Worm (Caenorhabditis elegans) whole organism, L4 larva: ENCODE measurements around the gene sec-24.1.

Experiments
- D1046.2 ChIP-seq: fragments of 200-800 bp; sonication (Bioruptor generic); IDR thresholded peaks from 2 replicates; pipeline ENCODE4 v1.3.6; 2022; ENCODE audit warnings: missing genetic modification characterization, missing compliant biosample characterization
- F10B5.3 ChIP-seq: sonication (generic microtip); optimal IDR thresholded peaks from 2 replicates; lab custom pipeline; 2016; ENCODE audit warnings: mild to moderate bottlenecking, missing genetic modification characterization, missing compliant biosample characterization
- T20F7.1 ChIP-seq: fragments of 200-800 bp; sonication (Bioruptor generic); optimal IDR thresholded peaks from 2 replicates; lab custom pipeline; 2018; ENCODE audit warnings: mild to moderate bottlenecking, missing genetic modification characterization, missing compliant biosample characterization
- T26A8.4 ChIP-seq: fragments of 200-800 bp; sonication (Bioruptor generic); IDR thresholded peaks from 2 replicates; pipeline ENCODE4 v1.3.6; 2022; ENCODE audit warnings: missing genetic modification characterization, missing compliant biosample characterization
- Y5F2A.4 ChIP-seq: fragments of 200-800 bp; sonication (Bioruptor generic); optimal IDR thresholded peaks from 2 replicates; lab custom pipeline; 2018; ENCODE audit warnings: mild to moderate bottlenecking, missing genetic modification characterization, missing compliant biosample characterization
- aha-1 ChIP-seq: fragments of 150-350 bp; peaks from one replicate; lab custom pipeline; 2014; ENCODE audit warnings: missing biosample characterization, missing genetic modification characterization
- aly-2 ChIP-seq: sonication (generic microtip); optimal IDR thresholded peaks from 2 replicates; lab custom pipeline; 2018; ENCODE audit warnings: missing biosample characterization, missing genetic modification characterization
- ama-1 ChIP-seq: fragments of 150-350 bp; optimal IDR thresholded peaks from 2 replicates; lab custom pipeline; 2014; ENCODE audit warnings: inconsistent platforms, mixed read lengths
- ceh-20 ChIP-seq: fragments of 200-800 bp; sonication (Bioruptor generic); IDR thresholded peaks from 2 replicates; pipeline ENCODE4 v1.3.6; 2022; ENCODE audit warnings: missing genetic modification reagents, missing genetic modification characterization, missing compliant biosample characterization
- ceh-82 ChIP-seq: sonication (generic microtip); optimal IDR thresholded peaks from 2 replicates; lab custom pipeline; 2017; ENCODE audit warnings: missing biosample characterization, missing genetic modification characterization
- ces-1 ChIP-seq: fragments of 150-350 bp; sonication (generic microtip); optimal IDR thresholded peaks from 4 replicates; lab custom pipeline; 2014; ENCODE audit warnings: missing biosample characterization, missing genetic modification reagents, missing genetic modification characterization
- cey-2 ChIP-seq: sonication (generic microtip); optimal IDR thresholded peaks from 3 replicates; lab custom pipeline; 2017; ENCODE audit warnings: missing genetic modification characterization, mild to moderate bottlenecking, missing compliant biosample characterization, antibody characterized with exemption, borderline replicate concordance; ENCODE audit not compliant: insufficient read depth
- ctbp-1 ChIP-seq: fragments of 200-800 bp; sonication (Bioruptor generic); IDR thresholded peaks from 2 replicates; pipeline ENCODE4 v1.3.6; 2022; ENCODE audit warnings: missing genetic modification reagents, missing genetic modification characterization, missing compliant biosample characterization
- daf-8 ChIP-seq: fragments of 200-800 bp; sonication (Bioruptor generic); IDR thresholded peaks from 2 replicates; pipeline ENCODE4 v1.3.6; 2022; ENCODE audit warnings: missing genetic modification characterization, missing compliant biosample characterization
- dmd-6 ChIP-seq: fragments of 200-800 bp; sonication (Bioruptor generic); IDR thresholded peaks from 2 replicates; pipeline ENCODE4 v1.3.6; 2022; ENCODE audit warnings: missing genetic modification reagents, missing genetic modification characterization, missing compliant biosample characterization
- dmd-8 ChIP-seq: fragments of 200-800 bp; sonication (Bioruptor generic); IDR thresholded peaks from 2 replicates; pipeline ENCODE4 v1.3.6; 2022; ENCODE audit warnings: missing genetic modification characterization, missing compliant biosample characterization
- dmd-9 ChIP-seq: fragments of 200-800 bp; sonication (Bioruptor generic); IDR thresholded peaks from 2 replicates; pipeline ENCODE4 v1.3.6; 2022; ENCODE audit warnings: missing genetic modification reagents, missing genetic modification characterization, missing compliant biosample characterization
- duxl-1 ChIP-seq: sonication (generic microtip); optimal IDR thresholded peaks from 2 replicates; lab custom pipeline; 2016; ENCODE audit warnings: mild to moderate bottlenecking, missing genetic modification characterization, moderate library complexity, missing compliant biosample characterization; ENCODE audit not compliant: poor library complexity
- dve-1 ChIP-seq: sonication (generic microtip); optimal IDR thresholded peaks from 2 replicates; lab custom pipeline; 2017; ENCODE audit warnings: antibody characterized with exemption, mild to moderate bottlenecking, missing genetic modification characterization, missing compliant biosample characterization; ENCODE audit not compliant: insufficient read depth
- egl-43 ChIP-seq: fragments of 200-800 bp; sonication (Bioruptor generic); IDR thresholded peaks from 2 replicates; pipeline ENCODE4 v1.3.6; 2022; ENCODE audit warnings: missing genetic modification reagents, missing genetic modification characterization, missing compliant biosample characterization
- fos-1 ChIP-seq: fragments of 150-350 bp; optimal IDR thresholded peaks from 2 replicates; lab custom pipeline; 2014; ENCODE audit warnings: missing biosample characterization, missing genetic modification characterization
- gei-8 ChIP-seq: fragments of 200-800 bp; sonication (Bioruptor generic); optimal IDR thresholded peaks from 2 replicates; lab custom pipeline; 2018; ENCODE audit warnings: mild to moderate bottlenecking, missing genetic modification characterization, missing compliant biosample characterization
- hlh-30 ChIP-seq: sonication (generic microtip); optimal IDR thresholded peaks from 2 replicates; lab custom pipeline; 2017; ENCODE audit warnings: antibody characterized with exemption, mild to moderate bottlenecking, missing genetic modification characterization, missing compliant biosample characterization; ENCODE audit not compliant: insufficient read depth
- jun-1 ChIP-seq: fragments of 150-350 bp; optimal IDR thresholded peaks from 2 replicates; lab custom pipeline; 2014; ENCODE audit warnings: missing biosample characterization, missing genetic modification reagents, missing genetic modification characterization
- lim-7 ChIP-seq: fragments of 200-800 bp; sonication (Bioruptor generic); IDR thresholded peaks from 2 replicates; pipeline ENCODE4 v1.3.6; 2022; ENCODE audit warnings: missing genetic modification characterization, missing compliant biosample characterization
- lin-38 ChIP-seq: fragments of 200-800 bp; sonication (Bioruptor generic); IDR thresholded peaks from 2 replicates; pipeline ENCODE4 v1.3.6; 2022; ENCODE audit warnings: missing genetic modification reagents, missing genetic modification characterization, missing compliant biosample characterization
- lir-3 ChIP-seq: sonication (generic microtip); optimal IDR thresholded peaks from 2 replicates; lab custom pipeline; 2016; ENCODE audit warnings: mild to moderate bottlenecking, missing genetic modification characterization, missing compliant biosample characterization
- lsy-2 ChIP-seq, 2 experiments: fragments of 150-350 bp in 1 of 2; sonication (generic microtip) in 1 of 2; optimal IDR thresholded peaks; 2 replicates each; lab custom pipeline; 2014 to 2017; ENCODE audit warnings: missing biosample characterization in 2 of 2, missing genetic modification characterization in 2 of 2
- mdl-1 ChIP-seq, 2 experiments: fragments of 150-350 bp in 1 of 2; sonication (generic microtip) in 1 of 2; optimal IDR thresholded peaks; 2 replicates each; lab custom pipeline; 2014 to 2017; ENCODE audit warnings: missing biosample characterization in 2 of 2, missing genetic modification characterization in 2 of 2
- mep-1 ChIP-seq: fragments of 150-350 bp; sonication (generic microtip); optimal IDR thresholded peaks from 3 replicates; lab custom pipeline; 2014; ENCODE audit warnings: missing biosample characterization, missing genetic modification characterization
- nhr-102 ChIP-seq: sonication (generic microtip); optimal IDR thresholded peaks from 2 replicates; lab custom pipeline; 2016; ENCODE audit warnings: mild to moderate bottlenecking, missing genetic modification characterization, moderate library complexity, missing compliant biosample characterization
- nhr-11 ChIP-seq: fragments of 150-350 bp; optimal IDR thresholded peaks from 2 replicates; lab custom pipeline; 2014; ENCODE audit warnings: missing biosample characterization, missing genetic modification characterization
- nhr-111 ChIP-seq: fragments of 200-800 bp; sonication (Bioruptor generic); optimal IDR thresholded peaks from 2 replicates; lab custom pipeline; 2018; ENCODE audit warnings: mild to moderate bottlenecking, missing genetic modification characterization, missing compliant biosample characterization
- nhr-237 ChIP-seq: sonication (generic microtip); optimal IDR thresholded peaks from 2 replicates; lab custom pipeline; 2017; ENCODE audit warnings: missing biosample characterization, missing genetic modification characterization
- nhr-48 ChIP-seq: sonication (generic microtip); optimal IDR thresholded peaks from 2 replicates; lab custom pipeline; 2016; ENCODE audit warnings: mild to moderate bottlenecking, missing genetic modification characterization, missing compliant biosample characterization
- nhr-6 ChIP-seq: fragments of 150-350 bp; optimal IDR thresholded peaks from 2 replicates; lab custom pipeline; 2014; ENCODE audit warnings: missing biosample characterization, missing genetic modification characterization
- skn-1 ChIP-seq: fragments of 150-350 bp; optimal IDR thresholded peaks from 2 replicates; lab custom pipeline; 2014; ENCODE audit warnings: missing biosample characterization, missing genetic modification characterization
- snpc-4 ChIP-seq: fragments of 150-350 bp; optimal IDR thresholded peaks from 2 replicates; lab custom pipeline; 2014; ENCODE audit warnings: missing biosample characterization, missing genetic modification characterization
- tra-1 ChIP-seq: fragments of 200-800 bp; sonication (Bioruptor generic); IDR thresholded peaks from 2 replicates; pipeline ENCODE4 v1.3.6; 2022; ENCODE audit warnings: missing genetic modification reagents, missing genetic modification characterization, missing compliant biosample characterization
- unc-62 ChIP-seq, 3 experiments: fragments of 150-350 bp in 1 of 3; sonication (generic microtip); optimal IDR thresholded peaks in 2 of 3; peaks in 1 of 3; 1 replicate in 1 of 3; 2 replicates in 2 of 3; lab custom pipeline; 2014 to 2017; ENCODE audit warnings: missing biosample characterization in 3 of 3, missing genetic modification characterization in 3 of 3, missing genetic modification reagents in 3 of 3, missing genotype in 1 of 3
- ztf-11 ChIP-seq: fragments of 150-350 bp; optimal IDR thresholded peaks from 2 replicates; lab custom pipeline; 2014; ENCODE audit warnings: missing biosample characterization, missing genetic modification characterization
- ztf-7 ChIP-seq: fragments of 150-350 bp; optimal IDR thresholded peaks from 2 replicates; lab custom pipeline; 2014; ENCODE audit warnings: missing biosample characterization, missing genetic modification characterization

The sec-24.1 gene

ce11 chrIV:11549694-11550093 is 16.3 kb downstream of the sec-24.1 start (continued):
- TF ChIP-seq tra-1 (GFP tag; lab: Robert Waterston, UW) (peak; percentile 77; the same call in 1 of the 2 replicates), snpc-4 (tag; lab: Kevin White, UChicago) (no peak), skn-1 (no peak), lin-38 (GFP tag; lab: Robert Waterston, UW) (no peak), nhr-6 (peak; percentile 73), ceh-82 (tag; lab: Kevin White, UChicago) (no peak), ztf-7 (tag; lab: Kevin White, UChicago) (peak; percentile 39), lsy-2 (tag; optimal IDR thresholded peaks at IDR 0.05; lab: Kevin White, UChicago) (no peak), mdl-1 (tag; optimal IDR thresholded peaks at IDR 0.05; lab: Kevin White, UChicago) (peak in 1 of 2 experiments; percentile 53), T20F7.1 (GFP tag; lab: Kevin White, UChicago) (peak; percentile 74), nhr-111 (GFP tag; lab: Kevin White, UChicago) (peak; percentile 75), daf-8 (GFP tag; lab: Robert Waterston, UW) (no peak), nhr-237 (no peak), Y5F2A.4 (GFP tag; lab: Kevin White, UChicago) (peak; percentile 59), dmd-9 (GFP tag; lab: Robert Waterston, UW) (no peak)

ce11 chrIV:11548671-11549070 is 17.3 kb downstream of the sec-24.1 start, which contains the start of gene M04B2.7:
Gene M04B2.7, minus strand, starts transcription at chrIV:11548771.
- TF ChIP-seq D1046.2 (GFP tag; lab: Robert Waterston, UW) = no peak
- TF ChIP-seq unc-62 (GFP tag; optimal IDR thresholded peaks at IDR 0.05 in 1 of 2; lab: Kevin White, UChicago) = peak in 1 of 2 experiments; percentile 53
- TF ChIP-seq unc-62 (tag; optimal IDR thresholded peaks at IDR 0.05; lab: Kevin White, UChicago) = no peak

- TF ChIP-seq ctbp-1 (GFP tag; lab: Robert Waterston, UW) (no peak), aly-2 (tag; lab: Kevin White, UChicago) (peak; percentile 52), aha-1 (tag; lab: Kevin White, UChicago) (peak; percentile 47), nhr-237 (no peak), mep-1 (tag; lab: Kevin White, UChicago) (peak; percentile 67), ama-1 (lab: Kevin White, UChicago) (peak; percentile 56)
These were observed 38.2 kb downstream of the sec-24.1 start, which contains the start of gene M04B2.2 for ce11 chrIV:11527752-11528151. Gene M04B2.2, plus strand, starts transcription at chrIV:11528052.

ce11 chrIV:11526189-11526588 is 39.8 kb downstream of the sec-24.1 start:
- TF ChIP-seq egl-43 (GFP tag; lab: Robert Waterston, UW) (0 out of 2 replicates have a peak, but pooled peaks have one; percentile 2), gei-8 (GFP tag; lab: Kevin White, UChicago) (no peak)

ce11 chrIV:11524241-11524692 is 41.7 kb downstream of the sec-24.1 start, which contains the start of gene mep-1:
Gene mep-1, plus strand, starts transcription at chrIV:11524642.
- TF ChIP-seq nhr-48 (no peak), cey-2 (tag; lab: Kevin White, UChicago) (no peak), ceh-82 (tag; lab: Kevin White, UChicago) (no peak), nhr-102 (tag; lab: Kevin White, UChicago) (no peak), fos-1 (tag; lab: Kevin White, UChicago) (no peak), ces-1 (GFP tag; lab: Kevin White, UChicago) (no peak), T26A8.4 (GFP tag; lab: Robert Waterston, UW) (peak; percentile 57), dve-1 (tag; lab: Kevin White, UChicago) (peak; percentile 6), ztf-11 (tag; lab: Kevin White, UChicago) (no peak), hlh-30 (tag; lab: Kevin White, UChicago) (peak; percentile 6), dmd-6 (peak; percentile 19), nhr-11 (peak; percentile 73), jun-1 (tag; lab: Kevin White, UChicago) (no peak), duxl-1 (peak; percentile 33), lir-3 (tag; lab: Kevin White, UChicago) (peak; percentile 71), daf-8 (GFP tag; lab: Robert Waterston, UW) (no peak), lsy-2 (tag; optimal IDR thresholded peaks at IDR 0.05; lab: Kevin White, UChicago) (peak; percentile 3 to 76), lin-38 (GFP tag; lab: Robert Waterston, UW) (peak; percentile 66), ceh-20 (GFP tag; lab: Robert Waterston, UW) (no peak), T20F7.1 (GFP tag; lab: Kevin White, UChicago) (peak; percentile 62), ama-1 (lab: Kevin White, UChicago) (peak; percentile 71), dmd-8 (GFP tag; lab: Robert Waterston, UW) (no peak), lim-7 (GFP tag; lab: Robert Waterston, UW) (peak; percentile 59; the same call in 1 of the 2 replicates), F10B5.3 (tag; lab: Kevin White, UChicago) (peak; percentile 15)
